Fruit fly (Drosophila melanogaster): ENCODE data around the gene ScsbetaA.

The ScsbetaA gene

dm6 chr3R:8925924-8926553 lies 12.5 kb upstream of the ScsbetaA start (continued):
- TF ChIP-seq CG1529 (GFP tag; optimal IDR thresholded peaks at IDR 0.05) (peak; percentile 51), HLH3B (GFP tag; IDR thresholded peaks at IDR 0.05) (peak; percentile 23; the same call in 1 of the 2 replicates), Dp (GFP tag; optimal IDR thresholded peaks at IDR 0.05) (no peak), Aef1 (GFP tag; IDR thresholded peaks at IDR 0.05) (no peak), emc (GFP tag; optimal IDR thresholded peaks at IDR 0.05) (no peak), ERR (GFP tag; optimal IDR thresholded peaks at IDR 0.05) (no peak), CG1603 (tag; optimal IDR thresholded peaks at IDR 0.05) (peak; percentile 78), chn (GFP tag; optimal IDR thresholded peaks at IDR 0.05) (peak; percentile 57), Nf-YC (tag; optimal IDR thresholded peaks at IDR 0.05) (no peak), danr (GFP tag; IDR thresholded peaks at IDR 0.05) (peak; percentile 64; the same call in 1 of the 2 replicates), gsb (GFP tag; IDR thresholded peaks at IDR 0.05) (no peak), Drgx (GFP tag; IDR thresholded peaks at IDR 0.05) (peak; percentile 72), CG16813 (GFP tag; IDR thresholded peaks at IDR 0.05; ENCODE audit: partially characterized antibody) (no peak), CG17912 (GFP tag; optimal IDR thresholded peaks at IDR 0.05) (no peak), Myb (GFP tag; optimal IDR thresholded peaks at IDR 0.05) (peak; percentile 26), Atf6 (GFP tag; IDR thresholded peaks at IDR 0.05) (no peak), Lim3 (GFP tag; IDR thresholded peaks at IDR 0.05) (no peak), CTCF (GFP tag; optimal IDR thresholded peaks at IDR 0.05) (peak; percentile 47), CG12744 (GFP tag; optimal IDR thresholded peaks at IDR 0.05) (no peak), Ets97D (GFP tag; optimal IDR thresholded peaks at IDR 0.05) (peak; percentile 1), tgo (GFP tag; IDR thresholded peaks at IDR 0.05) (peak; percentile 62; the same call in 2 of the 3 replicates), ara (GFP tag; IDR thresholded peaks at IDR 0.05) (peak; percentile 88), gcm (GFP tag; optimal IDR thresholded peaks at IDR 0.05) (peak; percentile 55), CG6813 (GFP tag; optimal IDR thresholded peaks at IDR 0.05) (peak; percentile 68), br (optimal IDR thresholded peaks at IDR 0.05) (no peak), Ravus (GFP tag; IDR thresholded peaks at IDR 0.05) (no peak; the same call in 1 of the 2 replicates), nom (GFP tag; optimal IDR thresholded peaks at IDR 0.05) (peak; percentile 84), Dbx (GFP tag; IDR thresholded peaks at IDR 0.05) (no peak), ATbp (GFP tag; optimal IDR thresholded peaks at IDR 0.05) (no peak), CG6791 (GFP tag; IDR thresholded peaks at IDR 0.05; ENCODE audit: partially characterized antibody) (peak; percentile 44; the same call in 1 of the 3 replicates), trem (tag; optimal IDR thresholded peaks at IDR 0.05) (peak; percentile 85), phol (tag; optimal IDR thresholded peaks at IDR 0.05) (peak; percentile 67), CG4404 (GFP tag; IDR thresholded peaks at IDR 0.05) (peak; percentile 63), mld (GFP tag; IDR thresholded peaks at IDR 0.05; ENCODE audit: partially characterized antibody) (no peak), NC2β (GFP tag; optimal IDR thresholded peaks at IDR 0.05) (peak; percentile 65), CG12104 (GFP tag; optimal IDR thresholded peaks at IDR 0.05) (no peak), CG14710 (tag; optimal IDR thresholded peaks at IDR 0.05) (peak; percentile 85), CG11695 (GFP tag; IDR thresholded peaks at IDR 0.05) (peak; percentile 66; the same call in 2 of the 3 replicates), cato (GFP tag; optimal IDR thresholded peaks at IDR 0.05; ENCODE audit: borderline replicate concordance) (peak; percentile 20), CG10366 (GFP tag; IDR thresholded peaks at IDR 0.05) (0 out of 2 replicates have a peak, but pooled peaks have one; percentile 33), caup (GFP tag; optimal IDR thresholded peaks at IDR 0.05; ENCODE audit: severe bottlenecking) (no peak), NfI (GFP tag; optimal IDR thresholded peaks at IDR 0.05) (no peak), CG11085 (GFP tag; IDR thresholded peaks at IDR 0.05) (0 out of 2 replicates have a peak, but pooled peaks have one; percentile 21), ac (GFP tag; optimal IDR thresholded peaks at IDR 0.05) (peak; percentile 42), sim (GFP tag; IDR thresholded peaks at IDR 0.05) (peak; percentile 43; the same call in 1 of the 2 replicates), slbo (GFP tag; IDR thresholded peaks at IDR 0.05) (0 out of 2 replicates have a peak, but pooled peaks have one; percentile 15), CG13624 (GFP tag; optimal IDR thresholded peaks at IDR 0.05) (no peak), Abd-B (GFP tag; optimal IDR thresholded peaks at IDR 0.05) (no peak), CG17361 (GFP tag; IDR thresholded peaks at IDR 0.05) (peak; percentile 81), gce (GFP tag; IDR thresholded peaks at IDR 0.05) (peak; percentile 64; the same call in 1 of the 3 replicates)
